Fruit fly (Drosophila melanogaster): ENCODE results near the gene CG31272.

The CG31272 gene

dm6 chr3R:10776047-10776659 is 17.0 kb upstream of the CG31272 start:
- TF ChIP-seq trem (tag; optimal IDR thresholded peaks at IDR 0.05) (no peak), so (GFP tag; IDR thresholded peaks at IDR 0.05) (0 out of 3 replicates have a peak, but pooled peaks have one; percentile 35), Med (GFP tag) (no peak), al (GFP tag; IDR thresholded peaks at IDR 0.05) (0 out of 2 replicates have a peak, but pooled peaks have one; percentile 16), CG2202 (tag; optimal IDR thresholded peaks at IDR 0.05) (no peak), CG18764 (GFP tag; optimal IDR thresholded peaks at IDR 0.05) (no peak), CG11398 (GFP tag; optimal IDR thresholded peaks at IDR 0.05) (no peak), CG17359 (tag; optimal IDR thresholded peaks at IDR 0.05) (no peak), CG17912 (GFP tag; optimal IDR thresholded peaks at IDR 0.05) (no peak), zfh2 (GFP tag; optimal IDR thresholded peaks at IDR 0.05) (no peak), D19A (tag; optimal IDR thresholded peaks at IDR 0.05) (peak; percentile 54), CG14710 (tag; optimal IDR thresholded peaks at IDR 0.05) (no peak), zfh1 (GFP tag; IDR thresholded peaks at IDR 0.05) (no peak), fd64A (GFP tag; optimal IDR thresholded peaks at IDR 0.05) (no peak), sens (GFP tag) (peak; percentile 67), CG2712 (tag; optimal IDR thresholded peaks at IDR 0.05) (no peak), Ets65A (GFP tag) (peak; percentile 86), sd (tag; optimal IDR thresholded peaks at IDR 0.05) (peak; percentile 87), C15 (GFP tag; IDR thresholded peaks at IDR 0.05) (0 out of 3 replicates have a peak, but pooled peaks have one; percentile 6), HLH4C (GFP tag; IDR thresholded peaks at IDR 0.05; ENCODE audit: partially characterized antibody) (no peak), CG12219 (GFP tag; optimal IDR thresholded peaks at IDR 0.05) (no peak)

dm6 chr3R:10775246-10775645 is 16.0 kb upstream of the CG31272 start:
- TF ChIP-seq hkb (optimal IDR thresholded peaks at IDR 0.05) (no peak), hkb (GFP tag; IDR thresholded peaks at IDR 0.05) (0 out of 2 replicates have a peak, but pooled peaks have one; percentile 13), kah (GFP tag; optimal IDR thresholded peaks at IDR 0.05) (no peak), phol (tag; optimal IDR thresholded peaks at IDR 0.05) (peak; percentile 13), HLH3B (GFP tag; IDR thresholded peaks at IDR 0.05) (0 out of 2 replicates have a peak, but pooled peaks have one; percentile 20), Chrac-16 (GFP tag; optimal IDR thresholded peaks at IDR 0.05) (no peak), CG34422 (GFP tag; IDR thresholded peaks at IDR 0.05) (no peak), aop (GFP tag; IDR thresholded peaks at IDR 0.05) (0 out of 2 replicates have a peak, but pooled peaks have one; percentile 8), CG7372 (GFP tag; IDR thresholded peaks at IDR 0.05) (peak; percentile 35; the same call in 1 of the 2 replicates), btn (GFP tag; optimal IDR thresholded peaks at IDR 0.05) (no peak), Mrtf (GFP tag; IDR thresholded peaks at IDR 0.05) (0 out of 3 replicates have a peak, but pooled peaks have one; percentile 21), ara (GFP tag; IDR thresholded peaks at IDR 0.05) (0 out of 2 replicates have a peak, but pooled peaks have one; percentile 42), Lpt (GFP tag; optimal IDR thresholded peaks at IDR 0.05) (no peak), CG2875 (GFP tag; optimal IDR thresholded peaks at IDR 0.05) (peak; percentile 7), H15 (GFP tag; IDR thresholded peaks at IDR 0.05) (0 out of 3 replicates have a peak, but pooled peaks have one; percentile 38), prd (optimal IDR thresholded peaks at IDR 0.05) (no peak), prd (GFP tag; IDR thresholded peaks at IDR 0.05) (0 out of 3 replicates have a peak, but pooled peaks have one; percentile 35), CG6689 (GFP tag; IDR thresholded peaks at IDR 0.05) (peak; percentile 42), CG8290 (GFP tag; optimal IDR thresholded peaks at IDR 0.05) (no peak), CG8290 (tag; optimal IDR thresholded peaks at IDR 0.05) (peak in 1 of 2 experiments; percentile 14), CG11696 (GFP tag; IDR thresholded peaks at IDR 0.05) (0 out of 2 replicates have a peak, but pooled peaks have one; percentile 16), sens (GFP tag) (peak; percentile 57), Taf1 (GFP tag; IDR thresholded peaks at IDR 0.05) (0 out of 2 replicates have a peak, but pooled peaks have one; percentile 49), ems (GFP tag; optimal IDR thresholded peaks at IDR 0.05) (peak; percentile 38), CG10654 (GFP tag; optimal IDR thresholded peaks at IDR 0.05) (no peak), E2f1 (GFP tag; IDR thresholded peaks at IDR 0.05) (0 out of 2 replicates have a peak, but pooled peaks have one; percentile 17), dysf (GFP tag; IDR thresholded peaks at IDR 0.05) (peak; percentile 41; the same call in 1 of the 3 replicates), CG14441 (GFP tag; IDR thresholded peaks at IDR 0.05) (0 out of 2 replicates have a peak, but pooled peaks have one; percentile 19), Med (GFP tag) (peak; percentile 74), lmd (GFP tag; IDR thresholded peaks at IDR 0.05) (peak; percentile 27; the same call in 1 of the 2 replicates), Ets65A (GFP tag) (peak; percentile 86), CG13424 (tag; optimal IDR thresholded peaks at IDR 0.05) (peak; percentile 1), C15 (GFP tag; IDR thresholded peaks at IDR 0.05) (0 out of 3 replicates have a peak, but pooled peaks have one; percentile 42), ro (GFP tag; IDR thresholded peaks at IDR 0.05) (no peak)

Measured in whole organism, embryonic.